Worm (Caenorhabditis elegans) whole organism, early embryonic: ENCODE measurements around the gene pqn-42.

ENCODE experiments used
- B0310.2 ChIP-seq: sonication (generic microtip); optimal IDR thresholded peaks from 2 replicates; lab custom pipeline; 2016; ENCODE audit warnings: mild to moderate bottlenecking, missing genetic modification characterization, missing compliant biosample characterization
- F13C5.2 ChIP-seq: sonication (generic microtip); optimal IDR thresholded peaks from 2 replicates; lab custom pipeline; 2017; ENCODE audit warnings: mild to moderate bottlenecking, missing genetic modification characterization, inconsistent platforms, missing compliant biosample characterization
- aly-1 ChIP-seq: sonication (generic microtip); optimal IDR thresholded peaks from 2 replicates; lab custom pipeline; 2016; ENCODE audit warnings: missing genetic modification characterization, missing compliant biosample characterization
- ama-1 ChIP-seq: fragments of 150-350 bp; optimal IDR thresholded peaks from 2 replicates; lab custom pipeline; 2014
- ceh-13 ChIP-seq: fragments of 200-800 bp; sonication (Bioruptor generic); optimal IDR thresholded peaks from 2 replicates; lab custom pipeline; 2018; ENCODE audit warnings: mild to moderate bottlenecking, missing genetic modification characterization, missing compliant biosample characterization
- ceh-36 ChIP-seq: sonication (generic microtip); optimal IDR thresholded peaks from 2 replicates; lab custom pipeline; 2016; ENCODE audit warnings: missing genetic modification characterization, inconsistent platforms, missing compliant biosample characterization
- ets-7 ChIP-seq: sonication (generic microtip); optimal IDR thresholded peaks from 2 replicates; lab custom pipeline; 2016; ENCODE audit warnings: missing genotype, missing genetic modification characterization, missing compliant biosample characterization
- flt-1 ChIP-seq: fragments of 200-800 bp; sonication (Bioruptor generic); IDR thresholded peaks from 2 replicates; pipeline ENCODE4 v1.3.6; 2022; ENCODE audit warnings: missing genetic modification characterization, missing compliant biosample characterization
- hmbx-1 ChIP-seq: sonication (generic microtip); optimal IDR thresholded peaks from 2 replicates; lab custom pipeline; 2016; ENCODE audit warnings: mild to moderate bottlenecking, missing genetic modification characterization, missing compliant biosample characterization
- hnd-1 ChIP-seq: sonication (generic microtip); optimal IDR thresholded peaks from 2 replicates; lab custom pipeline; 2016; ENCODE audit warnings: missing genetic modification characterization, missing compliant biosample characterization
- pes-1 ChIP-seq: fragments of 200-800 bp; sonication (Bioruptor generic); IDR thresholded peaks from 2 replicates; pipeline ENCODE4 v1.3.6; 2022; ENCODE audit warnings: missing genetic modification reagents, missing genetic modification characterization, missing compliant biosample characterization
- tbx-11 ChIP-seq: fragments of 200-800 bp; sonication (Bioruptor generic); IDR thresholded peaks from 2 replicates; pipeline ENCODE4 v1.3.6; 2022; ENCODE audit warnings: missing genetic modification characterization, missing compliant biosample characterization
- tbx-37 ChIP-seq: fragments of 200-800 bp; sonication (Bioruptor generic); conservative IDR thresholded peaks from 2 replicates; pipeline ENCODE4 v1.3.6; 2022; ENCODE audit warnings: missing genetic modification reagents, missing genetic modification characterization, missing compliant biosample characterization
- tra-4 ChIP-seq: sonication (generic microtip); optimal IDR thresholded peaks from 2 replicates; lab custom pipeline; 2017; ENCODE audit warnings: missing genetic modification characterization, missing compliant biosample characterization

- no peak for TF ChIP-seq ama-1
- TF ChIP-seq B0310.2 (tag; lab: Kevin White, UChicago), result no peak
- TF ChIP-seq ceh-36 (tag; lab: Kevin White, UChicago), result no peak
- TF ChIP-seq hnd-1 (tag; lab: Kevin White, UChicago), result no peak
- TF ChIP-seq flt-1 (GFP tag; lab: Robert Waterston, UW), result no peak
- TF ChIP-seq ets-7, result no peak
- TF ChIP-seq F13C5.2, result no peak
- no peak for TF ChIP-seq tbx-11
- no peak for TF ChIP-seq pes-1 (GFP tag; lab: Robert Waterston, UW)
- TF ChIP-seq tbx-37 (GFP tag; lab: Robert Waterston, UW), result no peak
- no peak for TF ChIP-seq hmbx-1 (tag; lab: Kevin White, UChicago)
- no peak for TF ChIP-seq aly-1
- TF ChIP-seq ceh-13 (GFP tag; lab: Kevin White, UChicago), result no peak
- TF ChIP-seq tra-4, result no peak
Measured at ce11 chrII:2412649-2413048, 46.1 kb downstream of the pqn-42 start, which contains the start of gene fbxa-182.
